Worm (Caenorhabditis elegans) whole organism, young adult: ENCODE data around the gene K05G3.2.

Experiments used
- B0019.2 ChIP-seq: fragments of 200-800 bp; sonication (Bioruptor generic); conservative IDR thresholded peaks from 2 replicates; pipeline ENCODE4 v1.3.6; 2022; ENCODE audit warnings: missing genetic modification reagents, missing genetic modification characterization, missing compliant biosample characterization
- B0035.1 ChIP-seq: sonication (generic microtip); optimal IDR thresholded peaks from 2 replicates; lab custom pipeline; 2016; ENCODE audit warnings: missing genetic modification characterization, mild to moderate bottlenecking, missing compliant biosample characterization, missing genotype, missing genetic modification reagents
- B0261.1 ChIP-seq: sonication (generic microtip); optimal IDR thresholded peaks from 2 replicates; lab custom pipeline; 2016; ENCODE audit warnings: mild to moderate bottlenecking, missing genetic modification characterization, moderate library complexity, missing compliant biosample characterization
- B0336.3 ChIP-seq: fragments of 200-800 bp; sonication (Bioruptor generic); IDR thresholded peaks from 2 replicates; pipeline ENCODE4 v1.3.6; 2022; ENCODE audit warnings: missing genetic modification characterization, missing compliant biosample characterization
- F22D6.2 ChIP-seq: sonication (generic microtip); optimal IDR thresholded peaks from 2 replicates; lab custom pipeline; 2016; ENCODE audit warnings: mild to moderate bottlenecking, missing genetic modification characterization, missing compliant biosample characterization
- F23B12.7 ChIP-seq: sonication (generic microtip); optimal IDR thresholded peaks from 2 replicates; lab custom pipeline; 2017; ENCODE audit warnings: missing genetic modification characterization, mild to moderate bottlenecking, missing compliant biosample characterization, antibody characterized with exemption, moderate library complexity; ENCODE audit not compliant: insufficient read depth
- F37B4.10 ChIP-seq: fragments of 200-800 bp; sonication (Bioruptor generic); IDR thresholded peaks from 2 replicates; pipeline ENCODE4 v1.3.6; 2022; ENCODE audit warnings: missing genetic modification characterization, missing compliant biosample characterization
- F52B5.7 ChIP-seq: sonication (generic microtip); optimal IDR thresholded peaks from 2 replicates; lab custom pipeline; 2016; ENCODE audit warnings: mild to moderate bottlenecking, missing genetic modification characterization, missing compliant biosample characterization
- F55B11.4 ChIP-seq: sonication (generic microtip); optimal IDR thresholded peaks from 2 replicates; lab custom pipeline; 2016; ENCODE audit warnings: missing compliant biosample characterization, missing genetic modification characterization, borderline replicate concordance; ENCODE audit not compliant: insufficient read depth
- F57A8.1 ChIP-seq: fragments of 200-800 bp; sonication (Bioruptor generic); optimal IDR thresholded peaks from 2 replicates; lab custom pipeline; 2018; ENCODE audit warnings: mild to moderate bottlenecking, missing genetic modification characterization, moderate library complexity, missing compliant biosample characterization
- K12H6.12 ChIP-seq: fragments of 200-800 bp; sonication (Bioruptor generic); optimal IDR thresholded peaks from 2 replicates; lab custom pipeline; 2018; ENCODE audit warnings: mild to moderate bottlenecking, missing genetic modification characterization, missing compliant biosample characterization
- T26A5.8 ChIP-seq: sonication (generic microtip); optimal IDR thresholded peaks from 2 replicates; lab custom pipeline; 2016; ENCODE audit warnings: missing genetic modification characterization, missing compliant biosample characterization
- Y53F4B.3 ChIP-seq: fragments of 200-800 bp; sonication (Bioruptor generic); IDR thresholded peaks from 2 replicates; pipeline ENCODE4 v1.3.6; 2022; ENCODE audit warnings: missing genetic modification reagents, missing genetic modification characterization, missing compliant biosample characterization
- Y53G8AR.9 ChIP-seq: fragments of 200-800 bp; sonication (Bioruptor generic); conservative IDR thresholded peaks from 2 replicates; pipeline ENCODE4 v1.3.6; 2022; ENCODE audit warnings: missing genetic modification reagents, missing genetic modification characterization, missing compliant biosample characterization
- Y56A3A.18 ChIP-seq: fragments of 200-800 bp; sonication (Bioruptor generic); IDR thresholded peaks from 2 replicates; pipeline ENCODE4 v1.3.6; 2022; ENCODE audit warnings: missing genetic modification reagents, missing genetic modification characterization, missing compliant biosample characterization
- akir-1 ChIP-seq: fragments of 200-800 bp; sonication (Bioruptor generic); optimal IDR thresholded peaks from 2 replicates; lab custom pipeline; 2018; ENCODE audit warnings: mild to moderate bottlenecking, missing genetic modification characterization, moderate library complexity, missing compliant biosample characterization
- ama-1 ChIP-seq, 3 experiments: fragments of 150-350 bp in 1 of 3; sonication (generic microtip) in 2 of 3; optimal IDR thresholded peaks; 2 replicates each; lab custom pipeline; 2014 to 2018; ENCODE audit warnings: missing biosample characterization in 2 of 3, missing genetic modification characterization in 2 of 3, missing genetic modification reagents in 2 of 3
- aptf-3 ChIP-seq: fragments of 200-800 bp; sonication (Bioruptor generic); IDR thresholded peaks from 2 replicates; pipeline ENCODE4 v1.3.6; 2022; ENCODE audit warnings: missing genetic modification characterization, missing compliant biosample characterization
- attf-3 ChIP-seq: fragments of 200-800 bp; sonication (Bioruptor generic); conservative IDR thresholded peaks from 2 replicates; pipeline ENCODE4 v1.3.6; 2022; ENCODE audit warnings: missing genetic modification reagents, missing genetic modification characterization, missing compliant biosample characterization
- bed-2 ChIP-seq: fragments of 200-800 bp; sonication (Bioruptor generic); IDR thresholded peaks from 2 replicates; pipeline ENCODE4 v1.3.6; 2022; ENCODE audit warnings: missing genetic modification reagents, missing genetic modification characterization, missing compliant biosample characterization
- ceh-100 ChIP-seq: fragments of 200-800 bp; sonication (Bioruptor generic); IDR thresholded peaks from 2 replicates; pipeline ENCODE4 v1.3.6; 2022; ENCODE audit warnings: missing genetic modification reagents, missing genetic modification characterization, missing compliant biosample characterization
- ceh-27 ChIP-seq: fragments of 200-800 bp; sonication (Bioruptor generic); optimal IDR thresholded peaks from 2 replicates; lab custom pipeline; 2018; ENCODE audit warnings: mild to moderate bottlenecking, missing genetic modification characterization, moderate library complexity, missing compliant biosample characterization
- ceh-58 ChIP-seq: fragments of 200-800 bp; sonication (Bioruptor generic); IDR thresholded peaks from 2 replicates; pipeline ENCODE4 v1.3.6; 2022; ENCODE audit warnings: missing genetic modification characterization, missing compliant biosample characterization
- egl-44 ChIP-seq: fragments of 200-800 bp; sonication (Bioruptor generic); IDR thresholded peaks from 2 replicates; pipeline ENCODE4 v1.3.6; 2022; ENCODE audit warnings: missing genetic modification reagents, missing genetic modification characterization, missing compliant biosample characterization
- ets-4 ChIP-seq: fragments of 200-800 bp; sonication (Bioruptor generic); optimal IDR thresholded peaks from 2 replicates; lab custom pipeline; 2018; ENCODE audit warnings: mild to moderate bottlenecking, missing genetic modification characterization, missing compliant biosample characterization
- gei-17 ChIP-seq: fragments of 200-800 bp; sonication (Bioruptor generic); optimal IDR thresholded peaks from 2 replicates; lab custom pipeline; 2018; ENCODE audit warnings: mild to moderate bottlenecking, missing genetic modification characterization, missing compliant biosample characterization
- him-1 ChIP-seq: sonication (generic microtip); optimal IDR thresholded peaks from 2 replicates; lab custom pipeline; 2016; ENCODE audit warnings: missing genotype, missing genetic modification reagents, missing genetic modification characterization, missing compliant biosample characterization
- hmg-1.2 ChIP-seq: fragments of 200-800 bp; sonication (Bioruptor generic); IDR thresholded peaks from 2 replicates; pipeline ENCODE4 v1.3.6; 2022; ENCODE audit warnings: missing genetic modification reagents, missing genetic modification characterization, missing compliant biosample characterization
- hmg-20 ChIP-seq: fragments of 200-800 bp; sonication (Bioruptor generic); IDR thresholded peaks from 2 replicates; pipeline ENCODE4 v1.3.6; 2022; ENCODE audit warnings: missing genetic modification reagents, missing genetic modification characterization, missing compliant biosample characterization
- hrde-1 ChIP-seq: sonication (generic microtip); optimal IDR thresholded peaks from 2 replicates; lab custom pipeline; 2016; ENCODE audit warnings: missing genetic modification characterization, mild to moderate bottlenecking, missing compliant biosample characterization, moderate library complexity, missing genotype, missing genetic modification reagents, borderline replicate concordance
- lin-26 ChIP-seq: fragments of 200-800 bp; sonication (Bioruptor generic); IDR thresholded peaks from 2 replicates; pipeline ENCODE4 v1.3.6; 2022; ENCODE audit warnings: missing genetic modification reagents, missing genetic modification characterization, missing compliant biosample characterization
- lin-40 ChIP-seq: sonication (generic microtip); optimal IDR thresholded peaks from 2 replicates; lab custom pipeline; 2016; ENCODE audit warnings: missing genetic modification characterization, mild to moderate bottlenecking, missing compliant biosample characterization, missing genotype, missing genetic modification reagents
- madf-10 ChIP-seq: sonication (generic microtip); optimal IDR thresholded peaks from 2 replicates; lab custom pipeline; 2016; ENCODE audit warnings: mild to moderate bottlenecking, missing genetic modification characterization, missing compliant biosample characterization
- madf-3 ChIP-seq: fragments of 200-800 bp; sonication (Bioruptor generic); IDR thresholded peaks from 2 replicates; pipeline ENCODE4 v1.3.6; 2022; ENCODE audit warnings: missing genetic modification reagents, missing genetic modification characterization, missing compliant biosample characterization
- madf-8 ChIP-seq: fragments of 200-800 bp; sonication (Bioruptor generic); conservative IDR thresholded peaks from 2 replicates; pipeline ENCODE4 v1.3.6; 2022; ENCODE audit warnings: missing genetic modification reagents, missing genetic modification characterization, missing compliant biosample characterization
- mel-28 ChIP-seq: sonication (generic microtip); optimal IDR thresholded peaks from 2 replicates; lab custom pipeline; 2016; ENCODE audit warnings: borderline replicate concordance, mild to moderate bottlenecking, missing genetic modification characterization, missing compliant biosample characterization
- pbrm-1 ChIP-seq: fragments of 200-800 bp; sonication (Bioruptor generic); IDR thresholded peaks from 2 replicates; pipeline ENCODE4 v1.3.6; 2022; ENCODE audit warnings: missing genetic modification reagents, missing genetic modification characterization, missing compliant biosample characterization
- sea-2 ChIP-seq: fragments of 200-800 bp; sonication (Bioruptor generic); IDR thresholded peaks from 2 replicates; pipeline ENCODE4 v1.3.6; 2022; ENCODE audit warnings: missing genetic modification characterization, missing compliant biosample characterization
- tbp1 ChIP-seq: fragments of 200-800 bp; sonication (Bioruptor generic); optimal IDR thresholded peaks from 2 replicates; lab custom pipeline; 2018; ENCODE audit warnings: mild to moderate bottlenecking, missing genetic modification characterization, missing compliant biosample characterization
- tlf-1 ChIP-seq: fragments of 200-800 bp; sonication (Bioruptor generic); optimal IDR thresholded peaks from 2 replicates; lab custom pipeline; 2018; ENCODE audit warnings: mild to moderate bottlenecking, missing genetic modification characterization, missing compliant biosample characterization
- unc-130 ChIP-seq: sonication (generic microtip); optimal IDR thresholded peaks from 2 replicates; lab custom pipeline; 2016; ENCODE audit warnings: missing genetic modification reagents, missing genetic modification characterization, missing compliant biosample characterization
- xnd-1 ChIP-seq: sonication (generic microtip); optimal IDR thresholded peaks from 2 replicates; lab custom pipeline; 2016; ENCODE audit warnings: missing genotype, missing genetic modification reagents, missing genetic modification characterization, missing compliant biosample characterization
- zfh-2 ChIP-seq: fragments of 200-800 bp; sonication (Bioruptor generic); conservative IDR thresholded peaks from 2 replicates; pipeline ENCODE4 v1.3.6; 2022; ENCODE audit warnings: missing genetic modification reagents, missing genetic modification characterization, missing compliant biosample characterization
- ztf-25 ChIP-seq: fragments of 200-800 bp; sonication (Bioruptor generic); IDR thresholded peaks from 2 replicates; pipeline ENCODE4 v1.3.6; 2022; ENCODE audit warnings: missing genetic modification reagents, missing genetic modification characterization, missing compliant biosample characterization

Gene K05G3.2

ce11 chrX:16524310-16524709 lies 29.6 kb downstream of the K05G3.2 start:
- no peak for TF ChIP-seq K12H6.12 (tag; lab: Kevin White, UChicago)
- TF ChIP-seq unc-130 (GFP tag; lab: Kevin White, UChicago): no peak
- no peak for TF ChIP-seq madf-10
- TF ChIP-seq sea-2 (GFP tag; lab: Robert Waterston, UW): no peak
- TF ChIP-seq F23B12.7 (tag; lab: Kevin White, UChicago): no peak
- TF ChIP-seq mel-28: no peak
- TF ChIP-seq akir-1: no peak
- no peak for TF ChIP-seq F57A8.1
- no peak for TF ChIP-seq ets-4 (GFP tag; lab: Kevin White, UChicago)
- TF ChIP-seq B0261.1 (tag; lab: Kevin White, UChicago): no peak
- no peak for TF ChIP-seq madf-3
- no peak for TF ChIP-seq ama-1 (optimal IDR thresholded peaks at IDR 0.05; lab: Kevin White, UChicago)
- TF ChIP-seq ama-1 (GFP tag; optimal IDR thresholded peaks at IDR 0.05; lab: Kevin White, UChicago): no peak
- TF ChIP-seq hrde-1 (tag; lab: Kevin White, UChicago): no peak
- TF ChIP-seq him-1 (tag; lab: Kevin White, UChicago): no peak
- no peak for TF ChIP-seq F22D6.2 (tag; lab: Kevin White, UChicago)
- no peak for TF ChIP-seq F55B11.4 (tag; lab: Kevin White, UChicago)
- TF ChIP-seq tlf-1 (GFP tag; lab: Kevin White, UChicago): no peak
- TF ChIP-seq tbp1 (GFP tag; lab: Kevin White, UChicago): no peak
- no peak for TF ChIP-seq F52B5.7 (tag; lab: Kevin White, UChicago)

- no peak for TF ChIP-seq F52B5.7 (tag; lab: Kevin White, UChicago)
- TF ChIP-seq gei-17 (GFP tag; lab: Kevin White, UChicago): no peak
- TF ChIP-seq lin-40 (tag; lab: Kevin White, UChicago): no peak
- TF ChIP-seq B0019.2 (GFP tag; lab: Robert Waterston, UW): no peak
- 0 out of 2 replicates have a peak, but pooled peaks have one; percentile 9 for TF ChIP-seq aptf-3 (GFP tag; lab: Robert Waterston, UW)
- no peak for TF ChIP-seq Y53G8AR.9 (GFP tag; lab: Robert Waterston, UW)
- peak; percentile 57; the same call in 1 of the 2 replicates for TF ChIP-seq zfh-2 (GFP tag; lab: Robert Waterston, UW)
- TF ChIP-seq F22D6.2 (tag; lab: Kevin White, UChicago): no peak
Observed at ce11 chrX:16525632-16526031, 30.9 kb downstream of the K05G3.2 start.

ce11 chrX:16527815-16528214 lies 33.1 kb downstream of the K05G3.2 start:
- TF ChIP-seq ceh-100 (no peak), ceh-27 (GFP tag; lab: Kevin White, UChicago) (peak; percentile 18), sea-2 (GFP tag; lab: Robert Waterston, UW) (no peak), bed-2 (GFP tag; lab: Robert Waterston, UW) (no peak), lin-26 (GFP tag; lab: Robert Waterston, UW) (0 out of 2 replicates have a peak, but pooled peaks have one; percentile 15), attf-3 (GFP tag; lab: Robert Waterston, UW) (no peak), hmg-1.2 (GFP tag; lab: Robert Waterston, UW) (no peak), madf-8 (GFP tag; lab: Robert Waterston, UW) (no peak), Y56A3A.18 (GFP tag; lab: Robert Waterston, UW) (no peak), B0035.1 (tag; lab: Kevin White, UChicago) (no peak), ama-1 (optimal IDR thresholded peaks at IDR 0.05; lab: Kevin White, UChicago) (no peak), ama-1 (GFP tag; optimal IDR thresholded peaks at IDR 0.05; lab: Kevin White, UChicago) (no peak), F37B4.10 (0 out of 2 replicates have a peak, but pooled peaks have one; percentile 42), ztf-25 (GFP tag; lab: Robert Waterston, UW) (no peak), B0336.3 (GFP tag; lab: Robert Waterston, UW) (no peak), hmg-20 (GFP tag; lab: Robert Waterston, UW) (no peak), egl-44 (GFP tag; lab: Robert Waterston, UW) (no peak), zfh-2 (GFP tag; lab: Robert Waterston, UW) (peak; percentile 86), ceh-58 (GFP tag; lab: Robert Waterston, UW) (0 out of 2 replicates have a peak, but pooled peaks have one; percentile 51), T26A5.8 (tag; lab: Kevin White, UChicago) (no peak), xnd-1 (tag; lab: Kevin White, UChicago) (no peak), pbrm-1 (GFP tag; lab: Robert Waterston, UW) (no peak), Y53F4B.3 (GFP tag; lab: Robert Waterston, UW) (no peak)
- TF ChIP-seq, all 124 proteins: peak for 5
